Fruit fly (Drosophila melanogaster): ENCODE results near the gene spict.
A peak's percentile ranks its signal among the peaks of the same experiment; 100 is the strongest.

spict gene

DNA sequence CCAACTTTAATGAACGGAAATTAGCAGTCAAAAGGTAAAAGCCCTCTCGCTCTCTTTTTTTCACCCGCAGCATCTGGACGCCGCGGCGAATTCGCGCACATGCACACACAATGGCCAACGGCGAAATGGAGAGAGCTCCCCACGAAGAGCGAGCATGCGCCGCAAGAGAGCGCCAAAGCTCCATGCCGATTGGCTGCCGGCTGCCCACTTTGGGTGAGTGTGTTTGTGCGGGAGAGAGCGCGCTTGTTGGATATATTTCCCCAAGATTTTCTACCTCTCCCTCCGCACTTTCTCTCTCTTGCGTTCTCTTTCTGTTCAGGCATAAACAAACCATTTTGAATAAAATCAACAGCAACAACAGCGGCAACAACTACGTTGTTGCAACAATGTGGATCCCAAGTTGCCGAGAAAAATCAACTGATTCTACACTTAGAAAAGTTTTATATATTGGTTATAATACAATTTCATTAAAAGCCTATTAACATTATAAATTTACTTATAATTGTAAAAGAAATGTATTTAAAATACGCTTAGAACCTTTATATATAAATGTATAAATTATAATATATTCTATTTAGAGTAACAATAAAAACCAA, 48.7 kb upstream of the spict start (continued):
- TF ChIP-seq ara (GFP tag; IDR thresholded peaks at IDR 0.05) (no peak), Nf-YA (GFP tag; IDR thresholded peaks at IDR 0.05) (peak; percentile 83), crol (GFP tag; IDR thresholded peaks at IDR 0.05) (peak; percentile 78), CG11504 (tag; optimal IDR thresholded peaks at IDR 0.05) (peak; percentile 57), esg (GFP tag; conservative IDR thresholded peaks at IDR 0.05) (no peak), zen2 (GFP tag; IDR thresholded peaks at IDR 0.05; ENCODE audit: partially characterized antibody) (peak; percentile 87), CG9609 (GFP tag; optimal IDR thresholded peaks at IDR 0.05) (no peak), Nf-YB (GFP tag; optimal IDR thresholded peaks at IDR 0.05) (peak; percentile 98), CG34224 (GFP tag; IDR thresholded peaks at IDR 0.05; ENCODE audit: partially characterized antibody) (peak; percentile 51), pum (GFP tag; optimal IDR thresholded peaks at IDR 0.05) (no peak), yki (optimal IDR thresholded peaks at IDR 0.05) (peak; percentile 61), Ravus (GFP tag; IDR thresholded peaks at IDR 0.05) (no peak), CG1832 (GFP tag; optimal IDR thresholded peaks at IDR 0.05) (peak; percentile 0), gsb-n (tag; optimal IDR thresholded peaks at IDR 0.05) (peak; percentile 16), CG13287 (GFP tag; IDR thresholded peaks at IDR 0.05; ENCODE audit: partially characterized antibody) (peak; percentile 29; the same call in 1 of the 2 replicates), bigmax (GFP tag; optimal IDR thresholded peaks at IDR 0.05) (no peak), ssp (GFP tag; IDR thresholded peaks at IDR 0.05) (no peak), vvl (GFP tag; IDR thresholded peaks at IDR 0.05) (peak; percentile 87), CG14710 (tag; optimal IDR thresholded peaks at IDR 0.05) (no peak), sna (GFP tag; IDR thresholded peaks at IDR 0.05; ENCODE audit: partially characterized antibody) (peak; percentile 38; the same call in 1 of the 2 replicates), gem (tag; optimal IDR thresholded peaks at IDR 0.05) (peak; percentile 37), Trl (optimal IDR thresholded peaks at IDR 0.05) (peak; percentile 85 to 94), Trl (GFP tag; optimal IDR thresholded peaks at IDR 0.05) (peak; percentile 18)

DNA sequence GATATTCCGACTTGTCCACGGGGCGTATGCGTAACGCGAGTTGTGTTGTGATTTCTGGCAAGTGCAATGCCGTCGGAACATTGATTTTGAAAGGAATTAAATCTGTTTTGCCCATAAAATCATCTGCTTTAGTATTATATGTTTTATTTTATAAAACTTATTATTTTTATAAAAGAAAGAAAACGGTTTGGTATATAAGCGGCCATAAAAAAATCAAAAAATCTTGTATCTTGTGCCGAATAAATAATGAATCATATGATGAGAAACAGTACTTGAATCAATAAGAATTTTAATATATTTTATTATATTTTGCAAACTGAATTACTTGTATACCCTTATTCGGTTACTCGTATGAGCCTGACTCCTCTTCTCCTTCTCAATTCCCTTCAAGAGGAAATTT, 47.7 kb upstream of the spict start, which contains the start of gene pdm2:
Gene pdm2, plus strand, starts transcription at position 301 of the 400 bp plus-strand sequence.
- no peak for TF ChIP-seq CG10209 (GFP tag; optimal IDR thresholded peaks at IDR 0.05)
- TF ChIP-seq CG32772 (GFP tag; IDR thresholded peaks at IDR 0.05): no peak
- no peak for TF ChIP-seq org-1 (GFP tag; optimal IDR thresholded peaks at IDR 0.05)
- no peak for TF ChIP-seq cato (GFP tag; optimal IDR thresholded peaks at IDR 0.05; ENCODE audit: borderline replicate concordance)
- TF ChIP-seq nmo (GFP tag; optimal IDR thresholded peaks at IDR 0.05): no peak
- TF ChIP-seq aop (GFP tag; IDR thresholded peaks at IDR 0.05): no peak
- no peak for TF ChIP-seq CG30431 (GFP tag; optimal IDR thresholded peaks at IDR 0.05)
- TF ChIP-seq CG33557 (GFP tag; optimal IDR thresholded peaks at IDR 0.05): no peak
- TF ChIP-seq CG17328 (GFP tag; IDR thresholded peaks at IDR 0.05): no peak
- TF ChIP-seq zfh1 (GFP tag; IDR thresholded peaks at IDR 0.05): no peak
- no peak for TF ChIP-seq B-H1 (GFP tag; IDR thresholded peaks at IDR 0.05)
- TF ChIP-seq CG2199 (GFP tag; IDR thresholded peaks at IDR 0.05): no peak
- no peak for TF ChIP-seq Poxn (GFP tag; IDR thresholded peaks at IDR 0.05)
- TF ChIP-seq Oaz (GFP tag; IDR thresholded peaks at IDR 0.05): no peak
- TF ChIP-seq CG12071 (GFP tag; optimal IDR thresholded peaks at IDR 0.05): no peak
- TF ChIP-seq CG11560 (tag; IDR thresholded peaks at IDR 0.05): no peak

DNA sequence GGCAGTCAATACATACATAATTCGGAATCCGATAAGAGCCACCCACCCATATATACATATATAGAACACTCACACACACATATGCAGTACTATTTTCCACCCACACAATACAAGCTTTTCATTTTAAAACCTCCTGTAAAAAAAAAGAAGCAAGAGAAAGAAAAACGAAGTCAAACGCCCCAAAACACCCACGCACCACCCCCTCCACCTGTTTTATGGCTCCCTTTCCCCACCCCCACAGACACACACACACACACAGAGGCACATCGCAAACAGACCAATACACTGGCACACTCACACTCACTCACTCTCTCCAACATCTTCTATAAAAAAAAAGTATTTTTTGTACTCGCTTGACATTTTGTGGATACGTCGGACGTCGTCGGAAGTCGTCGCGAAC, 47.2 kb upstream of the spict start:
- TF ChIP-seq Nf-YC (tag; optimal IDR thresholded peaks at IDR 0.05) (peak; percentile 85), Poxn (GFP tag; IDR thresholded peaks at IDR 0.05) (no peak), gt (GFP tag; IDR thresholded peaks at IDR 0.05) (no peak), ham (GFP tag; IDR thresholded peaks at IDR 0.05) (no peak), Chrac-16 (GFP tag; optimal IDR thresholded peaks at IDR 0.05) (no peak), Trl (optimal IDR thresholded peaks at IDR 0.05) (peak in 1 of 2 experiments; percentile 7), Trl (GFP tag; optimal IDR thresholded peaks at IDR 0.05) (no peak), sr (GFP tag; IDR thresholded peaks at IDR 0.05) (peak; percentile 88), CG12391 (tag; optimal IDR thresholded peaks at IDR 0.05) (no peak), HLHmδ (GFP tag; optimal IDR thresholded peaks at IDR 0.05) (no peak), Antp (GFP tag; optimal IDR thresholded peaks at IDR 0.05) (no peak), HmgD (GFP tag; optimal IDR thresholded peaks at IDR 0.05) (no peak), gro (GFP tag; optimal IDR thresholded peaks at IDR 0.05) (no peak), run (tag; optimal IDR thresholded peaks at IDR 0.05) (no peak), Lim3 (GFP tag; IDR thresholded peaks at IDR 0.05) (no peak)
